Worm (Caenorhabditis elegans): Measurements from ENCODE around the gene agxt-1.

agxt-1 gene

DNA sequence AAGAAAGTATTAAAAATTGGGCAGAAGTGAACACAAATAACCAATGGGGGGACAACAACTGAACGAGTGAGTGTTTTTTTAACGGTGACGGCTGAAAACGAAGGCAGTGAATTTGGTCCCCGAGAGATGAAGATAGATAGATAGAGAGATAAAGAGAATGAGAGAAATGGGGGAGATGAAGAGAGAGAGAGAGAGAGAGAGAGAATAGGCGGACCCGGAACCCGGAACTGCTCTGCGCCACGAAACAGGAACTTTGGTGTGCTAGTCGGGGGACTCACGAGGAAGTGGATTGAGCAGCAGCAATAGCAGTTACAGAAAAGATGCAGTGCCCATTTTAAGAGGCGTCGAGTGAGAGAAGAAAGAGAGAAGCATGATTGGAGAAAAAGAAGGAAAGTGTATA lies 49.0 kb upstream of the agxt-1 start (continued):
- TF ChIP-seq ceh-91 (GFP tag; IDR thresholded peaks at IDR 0.05) = no peak

DNA sequence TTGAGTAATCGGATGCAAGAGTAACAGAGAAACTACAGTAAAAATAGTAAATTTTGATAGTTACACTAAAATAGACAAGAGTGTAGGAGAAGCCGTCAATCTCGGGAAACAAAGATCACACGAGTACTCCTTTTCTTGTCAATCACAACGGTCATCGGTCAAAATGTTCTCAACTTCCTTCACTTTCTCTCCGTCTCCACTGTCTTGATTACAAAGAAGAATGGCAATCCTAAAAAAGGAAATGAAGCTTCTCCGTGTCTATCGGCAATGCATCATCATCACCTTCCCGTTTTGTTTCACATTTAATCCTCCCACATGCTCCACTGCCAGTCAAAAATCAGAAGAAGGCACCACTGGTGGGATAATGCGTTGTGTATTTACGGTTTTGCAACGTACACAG lies 45.7 kb upstream of the agxt-1 start:
- TF ChIP-seq cebp-2 (GFP tag; IDR thresholded peaks at IDR 0.05) = 0 out of 2 replicates have a peak, but pooled peaks have one; percentile 31
- no peak for TF ChIP-seq B0019.2 (GFP tag; conservative IDR thresholded peaks at IDR 0.05)

DNA sequence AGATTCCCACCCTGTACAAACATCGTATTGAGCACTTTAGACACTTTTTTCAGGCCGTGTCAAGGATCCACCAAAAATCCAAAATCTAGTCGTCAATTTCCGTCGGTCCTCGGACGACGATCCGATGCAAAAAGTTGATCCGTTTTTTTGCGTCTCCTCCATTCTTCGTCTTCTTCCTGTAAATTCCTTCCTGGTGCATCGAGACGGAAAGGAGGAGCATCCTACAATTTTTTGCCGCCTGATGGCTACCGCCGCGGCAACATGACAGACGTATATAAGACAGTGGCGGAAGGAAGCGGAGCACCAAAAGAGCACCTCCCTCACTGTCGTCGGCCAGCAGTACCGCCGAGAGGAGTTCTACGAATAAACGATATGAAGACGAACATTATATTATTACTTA lies 44.6 kb upstream of the agxt-1 start, which contains the start of gene appg-2:
appg-2 (plus strand) TSS at position 301 of the 400 bp plus-strand sequence.
- TF ChIP-seq zfh-2 (GFP tag; conservative IDR thresholded peaks at IDR 0.05) (0 out of 2 replicates have a peak, but pooled peaks have one; percentile 17), F33H1.4 (GFP tag; IDR thresholded peaks at IDR 0.05) (no peak)

DNA sequence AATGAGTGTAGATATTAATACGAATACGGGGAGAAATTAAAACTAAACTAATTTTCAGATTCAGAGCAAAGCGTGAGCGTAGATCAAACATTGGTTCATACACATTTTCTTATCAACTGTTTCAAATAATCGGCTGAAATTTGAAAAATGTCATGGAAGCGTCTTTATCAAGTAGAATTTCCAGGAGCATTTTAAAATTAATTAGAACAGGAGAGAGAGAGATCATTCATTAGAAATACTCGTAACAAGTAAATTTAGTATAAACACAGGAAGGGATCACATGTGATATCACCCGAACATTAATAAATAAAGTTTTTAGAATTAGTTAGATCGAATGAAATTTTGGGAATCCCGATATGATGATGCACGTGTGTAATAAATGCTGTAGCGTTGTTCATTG lies 38.5 kb upstream of the agxt-1 start, which contains the start of gene pho-13:
pho-13 (minus strand) TSS at position 101 of the 400 bp plus-strand sequence.
- TF ChIP-seq nfya-1 (tag; optimal IDR thresholded peaks at IDR 0.05; ENCODE audit: borderline replicate concordance, insufficient read depth) (no peak), nhr-80 (tag; optimal IDR thresholded peaks at IDR 0.05) (peak; percentile 46), ztf-22 (GFP tag; optimal IDR thresholded peaks at IDR 0.05) (no peak), F23B12.7 (tag; optimal IDR thresholded peaks at IDR 0.05; ENCODE audit: insufficient read depth) (no peak)

DNA sequence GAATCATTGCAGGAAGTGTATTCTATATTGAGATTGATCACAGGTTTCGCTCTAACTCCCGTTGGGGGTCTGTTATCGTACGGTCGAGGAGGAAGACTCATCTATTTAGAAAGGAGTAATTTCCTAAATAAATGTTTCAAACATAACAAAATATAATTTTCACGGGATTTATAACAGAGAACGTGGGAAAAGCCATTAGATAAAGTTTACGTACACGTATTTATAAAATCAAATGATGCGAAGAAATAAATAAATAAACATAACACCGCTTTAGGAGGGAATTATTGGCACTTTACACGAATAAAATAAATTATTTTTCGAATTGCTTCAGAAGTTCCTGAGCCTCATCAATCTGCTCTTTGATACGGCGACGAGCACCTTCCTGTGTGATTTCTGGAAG lies 36.9 kb upstream of the agxt-1 start, which contains the start of gene F07H5.10:
F07H5.10 (minus strand) TSS at position 101 of the 400 bp plus-strand sequence.
- no peak for TF ChIP-seq F33H1.4 (GFP tag; IDR thresholded peaks at IDR 0.05)
- TF ChIP-seq mes-4 (tag; optimal IDR thresholded peaks at IDR 0.05) = no peak
- TF ChIP-seq sea-2 (GFP tag; IDR thresholded peaks at IDR 0.05) = no peak
- TF ChIP-seq tbp1 (GFP tag; optimal IDR thresholded peaks at IDR 0.05) = no peak
- no peak for TF ChIP-seq Y53G8AR.9 (GFP tag; conservative IDR thresholded peaks at IDR 0.05)
- TF ChIP-seq F39B2.1 (GFP tag; IDR thresholded peaks at IDR 0.05) = no peak

DNA sequence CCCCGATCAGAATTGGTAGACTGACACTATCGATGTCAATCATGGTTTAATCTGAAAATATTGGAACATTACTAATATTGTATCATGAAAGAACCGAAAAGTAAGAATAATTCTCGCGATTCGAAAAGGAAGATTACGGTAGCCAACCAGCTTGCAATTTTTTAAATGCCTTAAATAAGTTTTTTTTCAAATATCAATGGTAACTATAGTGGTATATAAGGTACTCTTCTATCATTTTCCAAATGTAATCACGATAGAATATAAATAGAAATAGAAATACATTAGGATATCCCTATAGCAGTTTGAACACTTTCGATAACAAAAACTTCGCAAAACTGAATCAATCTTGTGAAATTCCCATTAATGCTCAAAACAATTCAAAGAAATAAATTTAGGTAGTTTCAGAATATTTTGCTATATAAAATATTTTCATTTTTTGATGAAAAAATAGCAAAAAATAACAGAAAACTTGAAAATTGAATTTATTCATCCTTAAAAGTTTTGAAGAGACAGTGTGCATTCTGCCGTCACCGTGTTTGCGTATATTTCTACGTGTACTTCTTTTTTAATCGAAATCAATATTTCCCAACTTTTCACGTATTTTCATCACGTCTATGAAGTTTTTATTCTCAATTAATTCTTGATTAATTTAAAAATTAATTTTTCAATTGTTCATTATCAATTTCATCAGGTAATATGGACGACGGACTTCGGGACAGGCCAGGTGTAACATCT lies 34.6 kb upstream of the agxt-1 start, which contains the start of the genes F46C5.9 and rer-1:
F46C5.9 (minus strand) TSS at position 51 of the 735 bp plus-strand sequence.
rer-1 (plus strand) TSS at position 692 of the 735 bp plus-strand sequence.
- TF ChIP-seq K11D2.4 (GFP tag; IDR thresholded peaks at IDR 0.05) (no peak), attf-5 (GFP tag; optimal IDR thresholded peaks at IDR 0.05) (peak; percentile 38), let-607 (tag; optimal IDR thresholded peaks at IDR 0.05) (peak; percentile 4 to 84), snpc-1.3 (tag; optimal IDR thresholded peaks at IDR 0.05; ENCODE audit: insufficient read depth) (peak; percentile 8)

DNA sequence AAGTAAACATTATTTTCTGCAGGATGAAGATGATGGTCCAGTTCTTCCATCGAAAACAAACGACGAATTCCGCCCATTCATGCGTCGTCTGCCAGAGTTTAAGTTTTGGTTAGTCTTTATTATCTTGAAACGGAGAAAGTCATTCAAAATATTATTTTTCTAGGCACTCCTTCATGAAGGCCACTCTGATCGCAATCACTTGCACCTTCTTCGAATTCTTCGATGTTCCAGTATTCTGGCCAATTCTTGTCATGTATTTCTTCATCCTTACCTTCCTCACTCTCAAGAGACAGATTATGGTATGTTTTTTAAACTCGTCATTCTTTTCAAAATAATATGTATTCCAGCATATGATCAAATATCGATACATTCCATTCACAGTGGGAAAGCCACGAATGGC lies 33.6 kb upstream of the agxt-1 start:
- no peak for TF ChIP-seq ztf-6 (GFP tag; IDR thresholded peaks at IDR 0.05)
- no peak for TF ChIP-seq B0019.2 (GFP tag; conservative IDR thresholded peaks at IDR 0.05)
- TF ChIP-seq ztf-18 (tag; optimal IDR thresholded peaks at IDR 0.05) = no peak
- no peak for TF ChIP-seq nfya-1 (tag; optimal IDR thresholded peaks at IDR 0.05; ENCODE audit: borderline replicate concordance, insufficient read depth)
- peak; percentile 72 for TF ChIP-seq ama-1 (optimal IDR thresholded peaks at IDR 0.05)
- TF ChIP-seq ama-1 (GFP tag; optimal IDR thresholded peaks at IDR 0.05) = no peak
- no peak for TF ChIP-seq chd-7 (tag; optimal IDR thresholded peaks at IDR 0.05)

DNA sequence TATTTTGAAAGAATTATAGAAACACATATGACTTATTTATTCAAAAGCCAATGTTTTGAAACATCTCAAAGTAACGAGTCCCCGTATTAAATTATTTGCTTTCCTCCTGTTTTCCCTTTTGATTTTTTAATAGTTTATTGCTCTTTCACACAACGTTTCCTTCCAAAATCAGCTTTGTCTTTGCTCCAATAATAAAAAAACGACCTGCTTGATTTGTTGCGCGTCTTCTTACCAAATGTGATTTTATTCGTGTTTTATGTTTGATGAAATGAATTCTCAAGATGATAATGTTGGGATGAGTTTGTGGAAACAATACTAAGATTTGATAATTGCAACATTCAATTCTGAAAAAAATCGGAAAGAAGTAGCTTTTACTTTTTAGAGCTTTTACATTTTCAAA lies 33.1 kb upstream of the agxt-1 start:
- TF ChIP-seq bed-2 (GFP tag; IDR thresholded peaks at IDR 0.05) = no peak
- TF ChIP-seq mxl-1 (tag; optimal IDR thresholded peaks at IDR 0.05) = no peak
- TF ChIP-seq rcor-1 (GFP tag; IDR thresholded peaks at IDR 0.05) = no peak
- TF ChIP-seq F57C9.4 (tag; optimal IDR thresholded peaks at IDR 0.05) = no peak
- TF ChIP-seq chd-7 (tag; optimal IDR thresholded peaks at IDR 0.05) = no peak
- TF ChIP-seq lir-1 (GFP tag; conservative IDR thresholded peaks at IDR 0.05) = no peak
- TF ChIP-seq atf-7 (tag; optimal IDR thresholded peaks at IDR 0.05) = no peak
- peak; percentile 31; the same call in 1 of the 2 replicates for TF ChIP-seq B0336.3 (GFP tag; IDR thresholded peaks at IDR 0.05)
- TF ChIP-seq sea-2 (GFP tag; IDR thresholded peaks at IDR 0.05) = no peak
- no peak for TF ChIP-seq tlf-1 (GFP tag; optimal IDR thresholded peaks at IDR 0.05)
- TF ChIP-seq ekl-4 (GFP tag; IDR thresholded peaks at IDR 0.05) = 0 out of 2 replicates have a peak, but pooled peaks have one; percentile 39
- no peak for TF ChIP-seq snpc-1.1 (tag; optimal IDR thresholded peaks at IDR 0.05; ENCODE audit: insufficient read depth)

Measured in whole organism, young adult.